Worm (Caenorhabditis elegans) whole organism, late embryonic: ENCODE data around the gene ZK228.1.

Experiments
- C38D4.7 ChIP-seq: fragments of 200-800 bp; sonication (Bioruptor generic); optimal IDR thresholded peaks from 2 replicates; lab custom pipeline; 2018; ENCODE audit warnings: mild to moderate bottlenecking, missing genetic modification characterization, moderate library complexity, missing compliant biosample characterization
- K02D7.2 ChIP-seq: sonication (generic microtip); optimal IDR thresholded peaks from 2 replicates; lab custom pipeline; 2017; ENCODE audit warnings: mild to moderate bottlenecking, missing genetic modification characterization, missing compliant biosample characterization
- K09A11.1 ChIP-seq: sonication (generic microtip); optimal IDR thresholded peaks from 2 replicates; lab custom pipeline; 2017; ENCODE audit warnings: antibody characterized with exemption, mild to moderate bottlenecking, missing genetic modification characterization, missing compliant biosample characterization; ENCODE audit not compliant: insufficient read depth
- T23F11.4 ChIP-seq: fragments of 200-800 bp; sonication (Bioruptor generic); optimal IDR thresholded peaks from 2 replicates; lab custom pipeline; 2018; ENCODE audit warnings: mild to moderate bottlenecking, missing genetic modification characterization, missing compliant biosample characterization
- Y22D7AL.16 ChIP-seq: sonication (generic microtip); optimal IDR thresholded peaks from 2 replicates; lab custom pipeline; 2016; ENCODE audit warnings: missing genetic modification characterization, missing compliant biosample characterization
- ama-1 ChIP-seq: fragments of 150-350 bp; optimal IDR thresholded peaks from 2 replicates; lab custom pipeline; 2014
- ceh-14 ChIP-seq: sonication (generic microtip); optimal IDR thresholded peaks from 2 replicates; lab custom pipeline; 2016; ENCODE audit warnings: missing genotype, missing genetic modification characterization, missing compliant biosample characterization
- ceh-2 ChIP-seq: sonication (generic microtip); optimal IDR thresholded peaks from 2 replicates; lab custom pipeline; 2016; ENCODE audit warnings: missing genotype, missing genetic modification characterization, missing compliant biosample characterization
- ceh-24 ChIP-seq: sonication (generic microtip); optimal IDR thresholded peaks from 2 replicates; lab custom pipeline; 2016; ENCODE audit warnings: mild to moderate bottlenecking, missing genetic modification characterization, missing compliant biosample characterization
- ceh-30 ChIP-seq: fragments of 150-350 bp; optimal IDR thresholded peaks from 2 replicates; lab custom pipeline; 2014; ENCODE audit warnings: missing biosample characterization, missing genetic modification characterization
- ceh-31 ChIP-seq: sonication (generic microtip); optimal IDR thresholded peaks from 2 replicates; lab custom pipeline; 2016; ENCODE audit warnings: missing genetic modification characterization, missing compliant biosample characterization
- ceh-34 ChIP-seq: sonication (generic microtip); optimal IDR thresholded peaks from 2 replicates; lab custom pipeline; 2016; ENCODE audit warnings: mild to moderate bottlenecking, missing genetic modification characterization, missing compliant biosample characterization
- ceh-45 ChIP-seq: fragments of 200-800 bp; sonication (Bioruptor generic); IDR thresholded peaks from 2 replicates; pipeline ENCODE4 v1.3.6; 2022; ENCODE audit warnings: missing genetic modification reagents, missing genetic modification characterization, missing compliant biosample characterization
- ceh-6 ChIP-seq: fragments of 200-800 bp; sonication (Bioruptor generic); optimal IDR thresholded peaks from 2 replicates; lab custom pipeline; 2018; ENCODE audit warnings: mild to moderate bottlenecking, missing genetic modification characterization, missing compliant biosample characterization
- che-1 ChIP-seq: sonication (generic microtip); optimal IDR thresholded peaks from 2 replicates; lab custom pipeline; 2016; ENCODE audit warnings: mild to moderate bottlenecking, missing genetic modification characterization, missing compliant biosample characterization
- dmd-4 ChIP-seq: sonication (generic microtip); optimal IDR thresholded peaks from 2 replicates; lab custom pipeline; 2016; ENCODE audit warnings: borderline replicate concordance, missing genetic modification characterization, missing compliant biosample characterization
- elt-2 ChIP-seq: sonication (generic microtip); optimal IDR thresholded peaks from 2 replicates; lab custom pipeline; 2016; ENCODE audit warnings: missing genetic modification reagents, missing genetic modification characterization, missing compliant biosample characterization
- ets-4 ChIP-seq: sonication (generic microtip); optimal IDR thresholded peaks from 2 replicates; lab custom pipeline; 2016; ENCODE audit warnings: missing genetic modification characterization, missing compliant biosample characterization
- fkh-10 ChIP-seq: fragments of 150-350 bp; optimal IDR thresholded peaks from 2 replicates; lab custom pipeline; 2014; ENCODE audit warnings: missing biosample characterization, missing genetic modification reagents, missing genetic modification characterization
- hlh-13 ChIP-seq: fragments of 200-800 bp; sonication (Bioruptor generic); optimal IDR thresholded peaks from 2 replicates; lab custom pipeline; 2018; ENCODE audit warnings: mild to moderate bottlenecking, missing genetic modification characterization, missing compliant biosample characterization
- hlh-30 ChIP-seq: sonication (generic microtip); optimal IDR thresholded peaks from 2 replicates; lab custom pipeline; 2017; ENCODE audit warnings: antibody characterized with exemption, missing genetic modification characterization, missing compliant biosample characterization; ENCODE audit not compliant: insufficient read depth
- lim-6 ChIP-seq: sonication (generic microtip); optimal IDR thresholded peaks from 2 replicates; lab custom pipeline; 2016; ENCODE audit warnings: missing genetic modification characterization, missing compliant biosample characterization
- madf-2 ChIP-seq: sonication (generic microtip); optimal IDR thresholded peaks from 2 replicates; lab custom pipeline; 2017; ENCODE audit warnings: missing genetic modification characterization, missing compliant biosample characterization
- mec-3 ChIP-seq: sonication (generic microtip); optimal IDR thresholded peaks from 2 replicates; lab custom pipeline; 2016; ENCODE audit warnings: borderline replicate concordance, missing genetic modification characterization, missing compliant biosample characterization
- nhr-11 ChIP-seq: fragments of 150-350 bp; optimal IDR thresholded peaks from 2 replicates; lab custom pipeline; 2014; ENCODE audit warnings: missing biosample characterization, missing genetic modification characterization
- npax-4 ChIP-seq: sonication (generic microtip); optimal IDR thresholded peaks from 2 replicates; lab custom pipeline; 2016; ENCODE audit warnings: missing genetic modification characterization, missing compliant biosample characterization
- pax-1 ChIP-seq: fragments of 150-350 bp; optimal IDR thresholded peaks from 2 replicates; lab custom pipeline; 2014; ENCODE audit warnings: missing biosample characterization, missing genetic modification characterization
- pha-2 ChIP-seq: sonication (generic microtip); optimal IDR thresholded peaks from 2 replicates; lab custom pipeline; 2017; ENCODE audit warnings: mild to moderate bottlenecking, missing genetic modification characterization, missing compliant biosample characterization
- rnt-1 ChIP-seq: sonication (generic microtip); optimal IDR thresholded peaks from 2 replicates; lab custom pipeline; 2016; ENCODE audit warnings: missing genetic modification characterization, missing compliant biosample characterization
- sdc-2 ChIP-seq: sonication (generic microtip); optimal IDR thresholded peaks from 2 replicates; lab custom pipeline; 2016; ENCODE audit warnings: missing genotype, missing genetic modification characterization, missing compliant biosample characterization
- sox-4 ChIP-seq: sonication (generic microtip); optimal IDR thresholded peaks from 2 replicates; lab custom pipeline; 2017; ENCODE audit warnings: mild to moderate bottlenecking, missing genetic modification characterization, inconsistent platforms, missing compliant biosample characterization
- tbx-7 ChIP-seq: sonication (generic microtip); optimal IDR thresholded peaks from 2 replicates; lab custom pipeline; 2016; ENCODE audit warnings: missing genotype, missing genetic modification characterization, missing compliant biosample characterization
- ttx-3 ChIP-seq: sonication (generic microtip); optimal IDR thresholded peaks from 2 replicates; lab custom pipeline; 2016; ENCODE audit warnings: missing genetic modification reagents, missing genetic modification characterization, missing compliant biosample characterization
- unc-42 ChIP-seq: sonication (generic microtip); optimal IDR thresholded peaks from 2 replicates; lab custom pipeline; 2016; ENCODE audit warnings: missing genotype, missing genetic modification characterization, missing compliant biosample characterization
- zip-5 ChIP-seq: sonication (generic microtip); optimal IDR thresholded peaks from 2 replicates; lab custom pipeline; 2016; ENCODE audit warnings: missing genetic modification characterization, missing compliant biosample characterization

The ZK228.1 gene

DNA sequence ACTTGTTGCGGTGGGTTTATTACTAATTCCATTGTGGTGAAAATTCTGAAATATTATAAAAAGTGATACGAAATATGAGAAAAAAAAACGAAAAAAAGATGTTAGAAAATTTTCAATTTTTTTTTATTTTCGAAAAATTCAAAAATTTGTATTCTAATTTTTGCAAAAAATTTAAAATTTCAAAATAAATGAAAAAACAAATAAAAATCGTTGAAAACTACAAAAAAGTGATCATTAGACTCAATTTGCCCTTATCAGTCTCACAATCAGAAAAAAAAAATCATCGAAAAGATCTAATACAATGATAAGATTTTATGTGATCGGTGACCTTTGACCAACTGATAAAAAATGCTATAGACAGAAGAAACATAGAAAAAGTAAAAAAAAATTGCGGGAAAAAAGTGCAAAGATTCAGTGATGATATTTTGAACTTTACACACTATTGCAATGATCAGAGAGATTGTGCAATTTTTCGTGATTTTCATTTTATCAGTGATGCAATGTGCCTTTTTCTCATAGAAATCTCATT, 17.0 kb downstream of the ZK228.1 start, which contains the start of gene ZK228.3:
Gene ZK228.3, minus strand, starts transcription at position 51 of the 529 bp plus-strand sequence.
- TF ChIP-seq ceh-2 = no peak
- peak; percentile 92 for TF ChIP-seq elt-2 (tag; lab: Kevin White, UChicago)

DNA sequence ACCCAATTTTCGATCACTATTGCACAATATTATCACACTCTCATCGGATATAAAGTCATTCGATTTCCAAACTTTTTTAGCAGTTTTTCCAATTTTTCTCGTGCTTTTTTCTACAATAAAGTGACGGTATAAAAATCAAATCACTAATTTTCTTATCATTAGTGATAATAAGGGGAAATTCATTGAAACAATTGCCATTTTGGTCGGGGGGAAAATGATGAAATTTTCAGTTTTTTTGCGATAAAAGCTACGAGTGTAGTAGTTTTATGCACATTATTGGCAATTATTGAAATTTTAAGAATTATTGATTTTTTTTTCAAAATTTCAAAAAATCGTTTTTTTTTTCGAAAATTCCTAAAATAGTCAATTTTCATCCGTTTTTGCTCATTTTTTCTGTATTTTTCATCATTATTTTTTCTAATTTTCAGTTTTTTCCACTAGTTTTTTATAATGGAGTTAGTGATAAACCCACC, 18.2 kb downstream of the ZK228.1 start, which contains the start of gene ZK228.4:
Gene ZK228.4, plus strand, starts transcription at position 423 of the 473 bp plus-strand sequence.
- TF ChIP-seq hlh-13 (GFP tag; lab: Kevin White, UChicago) = no peak
- peak; percentile 2 for TF ChIP-seq elt-2 (tag; lab: Kevin White, UChicago)

DNA sequence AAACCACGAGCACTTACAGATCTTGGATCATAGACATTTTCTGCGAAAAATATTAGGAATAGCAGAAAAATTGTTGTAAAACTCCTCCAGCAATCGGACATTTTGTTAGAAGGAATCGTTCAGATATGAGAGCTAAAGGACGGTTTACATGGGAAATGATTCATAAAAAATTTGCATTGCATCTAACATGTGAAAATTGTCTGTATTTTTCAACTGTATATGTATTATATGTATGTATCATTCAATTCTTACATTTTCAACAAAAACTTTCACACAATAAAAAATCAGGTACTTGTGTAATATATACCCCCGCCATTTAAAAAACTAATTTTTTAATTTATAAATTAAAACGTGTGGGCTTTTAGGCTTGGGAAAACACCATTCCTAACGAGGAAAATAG, 23.9 kb downstream of the ZK228.1 start, which contains the start of gene ZK228.13:
Gene ZK228.13, minus strand, starts transcription at position 101 of the 400 bp plus-strand sequence.
- no peak for TF ChIP-seq ceh-24 (tag; lab: Kevin White, UChicago)
- TF ChIP-seq K02D7.2 (tag; lab: Kevin White, UChicago) = no peak
- TF ChIP-seq C38D4.7 (GFP tag; lab: Kevin White, UChicago) = no peak
- TF ChIP-seq dmd-4 (tag; lab: Kevin White, UChicago) = no peak
- TF ChIP-seq sdc-2 (tag; lab: Kevin White, UChicago) = no peak
- no peak for TF ChIP-seq lim-6 (tag; lab: Kevin White, UChicago)
- TF ChIP-seq tbx-7 (tag; lab: Kevin White, UChicago) = no peak
- no peak for TF ChIP-seq ceh-31 (tag; lab: Kevin White, UChicago)
- TF ChIP-seq sox-4 (tag; lab: Kevin White, UChicago) = no peak
- no peak for TF ChIP-seq nhr-11 (tag; lab: Kevin White, UChicago)

DNA sequence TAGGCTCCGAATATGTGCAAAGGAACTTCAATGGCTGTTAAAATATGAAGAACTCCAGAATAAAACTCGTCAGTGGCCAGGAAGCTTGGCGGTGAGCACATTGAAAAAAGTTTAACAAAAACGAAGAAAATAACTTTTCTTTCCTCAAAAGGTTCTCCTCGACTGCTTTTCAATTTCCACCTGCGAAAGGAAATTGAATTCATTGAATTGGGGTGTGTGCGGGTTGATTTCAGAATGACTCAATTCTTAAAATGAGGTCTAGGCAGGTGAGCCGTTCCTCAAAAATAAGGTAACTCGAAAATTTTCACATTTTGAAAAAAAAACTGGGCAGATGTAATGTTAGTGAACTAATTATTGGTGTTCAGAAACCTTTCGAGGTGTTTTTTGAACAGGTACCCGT, 29.2 kb downstream of the ZK228.1 start, which contains the start of gene srh-182:
Gene srh-182, minus strand, starts transcription at position 101 of the 400 bp plus-strand sequence.
- TF ChIP-seq ttx-3 (tag; lab: Kevin White, UChicago) (no peak), rnt-1 (no peak), unc-42 (no peak), ceh-30 (tag; lab: Kevin White, UChicago) (no peak), che-1 (tag; lab: Kevin White, UChicago) (no peak), zip-5 (tag; lab: Kevin White, UChicago) (no peak), pha-2 (tag; lab: Kevin White, UChicago) (no peak), ets-4 (tag; lab: Kevin White, UChicago) (no peak), C38D4.7 (GFP tag; lab: Kevin White, UChicago) (no peak), ama-1 (lab: Kevin White, UChicago) (no peak), ceh-45 (GFP tag; lab: Robert Waterston, UW) (no peak), sdc-2 (tag; lab: Kevin White, UChicago) (no peak), nhr-11 (tag; lab: Kevin White, UChicago) (no peak), ceh-14 (tag; lab: Kevin White, UChicago) (no peak), npax-4 (no peak), madf-2 (no peak), T23F11.4 (GFP tag; lab: Kevin White, UChicago) (no peak), pax-1 (tag; lab: Kevin White, UChicago) (no peak), ceh-34 (no peak), ceh-6 (GFP tag; lab: Kevin White, UChicago) (no peak)

ce11 chrV:18474223-18474622, 30.0 kb downstream of the ZK228.1 start, which contains the start of gene srh-181:
TSS of gene srh-181 (plus strand) at chrV:18474523.
- TF ChIP-seq fkh-10 (GFP tag; lab: Kevin White, UChicago) (no peak), dmd-4 (tag; lab: Kevin White, UChicago) (no peak), hlh-30 (tag; lab: Kevin White, UChicago) (no peak), T23F11.4 (GFP tag; lab: Kevin White, UChicago) (no peak), K09A11.1 (no peak), Y22D7AL.16 (tag; lab: Kevin White, UChicago) (no peak), mec-3 (no peak)
